Worm (Caenorhabditis elegans) whole organism, late embryonic: ENCODE results near the gene ZK930.7.

ENCODE experiments used
- C08G9.2 ChIP-seq: sonication (generic microtip); optimal IDR thresholded peaks from 2 replicates; lab custom pipeline; 2016; ENCODE audit warnings: mild to moderate bottlenecking, missing genetic modification characterization, moderate library complexity, missing compliant biosample characterization
- C38D4.7 ChIP-seq: fragments of 200-800 bp; sonication (Bioruptor generic); optimal IDR thresholded peaks from 2 replicates; lab custom pipeline; 2018; ENCODE audit warnings: mild to moderate bottlenecking, missing genetic modification characterization, moderate library complexity, missing compliant biosample characterization
- F13H6.1 ChIP-seq: sonication (generic microtip); optimal IDR thresholded peaks from 2 replicates; lab custom pipeline; 2016; ENCODE audit warnings: missing genetic modification characterization, missing compliant biosample characterization
- T23F11.4 ChIP-seq: fragments of 200-800 bp; sonication (Bioruptor generic); optimal IDR thresholded peaks from 2 replicates; lab custom pipeline; 2018; ENCODE audit warnings: mild to moderate bottlenecking, missing genetic modification characterization, missing compliant biosample characterization
- ceh-14 ChIP-seq: sonication (generic microtip); optimal IDR thresholded peaks from 2 replicates; lab custom pipeline; 2016; ENCODE audit warnings: missing genotype, missing genetic modification characterization, missing compliant biosample characterization
- ceh-19 ChIP-seq: fragments of 200-800 bp; sonication (Bioruptor generic); optimal IDR thresholded peaks from 2 replicates; lab custom pipeline; 2018; ENCODE audit warnings: mild to moderate bottlenecking, missing genetic modification characterization, missing compliant biosample characterization
- ceh-2 ChIP-seq: sonication (generic microtip); optimal IDR thresholded peaks from 2 replicates; lab custom pipeline; 2016; ENCODE audit warnings: missing genotype, missing genetic modification characterization, missing compliant biosample characterization
- ceh-31 ChIP-seq: sonication (generic microtip); optimal IDR thresholded peaks from 2 replicates; lab custom pipeline; 2016; ENCODE audit warnings: missing genetic modification characterization, missing compliant biosample characterization
- ceh-34 ChIP-seq: sonication (generic microtip); optimal IDR thresholded peaks from 2 replicates; lab custom pipeline; 2016; ENCODE audit warnings: mild to moderate bottlenecking, missing genetic modification characterization, missing compliant biosample characterization
- dmd-4 ChIP-seq: sonication (generic microtip); optimal IDR thresholded peaks from 2 replicates; lab custom pipeline; 2016; ENCODE audit warnings: borderline replicate concordance, missing genetic modification characterization, missing compliant biosample characterization
- dve-1 ChIP-seq: sonication (generic microtip); optimal IDR thresholded peaks from 2 replicates; lab custom pipeline; 2017; ENCODE audit warnings: antibody characterized with exemption, mild to moderate bottlenecking, missing genetic modification characterization, missing compliant biosample characterization
- eyg-1 ChIP-seq: sonication (generic microtip); optimal IDR thresholded peaks from 2 replicates; lab custom pipeline; 2016; ENCODE audit warnings: missing genotype, missing genetic modification characterization, missing compliant biosample characterization
- hlh-13 ChIP-seq: fragments of 200-800 bp; sonication (Bioruptor generic); optimal IDR thresholded peaks from 2 replicates; lab custom pipeline; 2018; ENCODE audit warnings: mild to moderate bottlenecking, missing genetic modification characterization, missing compliant biosample characterization
- hlh-15 ChIP-seq: sonication (generic microtip); optimal IDR thresholded peaks from 2 replicates; lab custom pipeline; 2016; ENCODE audit warnings: missing genetic modification characterization, missing compliant biosample characterization
- hlh-8 ChIP-seq: sonication (generic microtip); optimal IDR thresholded peaks from 2 replicates; lab custom pipeline; 2016; ENCODE audit warnings: missing genotype, missing genetic modification characterization, missing compliant biosample characterization
- lin-11 ChIP-seq: fragments of 200-800 bp; sonication (Bioruptor generic); optimal IDR thresholded peaks from 2 replicates; lab custom pipeline; 2018; ENCODE audit warnings: mild to moderate bottlenecking, missing genetic modification characterization, missing compliant biosample characterization
- nhr-11 ChIP-seq: fragments of 150-350 bp; optimal IDR thresholded peaks from 2 replicates; lab custom pipeline; 2014; ENCODE audit warnings: missing biosample characterization, missing genetic modification characterization
- npax-4 ChIP-seq: sonication (generic microtip); optimal IDR thresholded peaks from 2 replicates; lab custom pipeline; 2016; ENCODE audit warnings: missing genetic modification characterization, missing compliant biosample characterization
- odd-2 ChIP-seq: sonication (generic microtip); optimal IDR thresholded peaks from 2 replicates; lab custom pipeline; 2017; ENCODE audit warnings: antibody characterized with exemption, mild to moderate bottlenecking, missing genetic modification characterization, missing compliant biosample characterization
- pat-9 ChIP-seq: fragments of 200-800 bp; sonication (Bioruptor generic); optimal IDR thresholded peaks from 2 replicates; lab custom pipeline; 2018; ENCODE audit warnings: mild to moderate bottlenecking, missing genetic modification characterization, moderate library complexity, missing compliant biosample characterization
- pha-2 ChIP-seq: sonication (generic microtip); optimal IDR thresholded peaks from 2 replicates; lab custom pipeline; 2017; ENCODE audit warnings: mild to moderate bottlenecking, missing genetic modification characterization, missing compliant biosample characterization
- pros-1 ChIP-seq: fragments of 150-350 bp; optimal IDR thresholded peaks from 2 replicates; lab custom pipeline; 2014; ENCODE audit warnings: missing biosample characterization, missing genetic modification reagents, missing genetic modification characterization
- ref-2 ChIP-seq: sonication (generic microtip); optimal IDR thresholded peaks from 2 replicates; lab custom pipeline; 2016; ENCODE audit warnings: missing genetic modification characterization, missing compliant biosample characterization
- rnt-1 ChIP-seq: sonication (generic microtip); optimal IDR thresholded peaks from 2 replicates; lab custom pipeline; 2016; ENCODE audit warnings: missing genetic modification characterization, missing compliant biosample characterization
- sdc-2 ChIP-seq: sonication (generic microtip); optimal IDR thresholded peaks from 2 replicates; lab custom pipeline; 2016; ENCODE audit warnings: missing genotype, missing genetic modification characterization, missing compliant biosample characterization
- sox-2 ChIP-seq: fragments of 200-800 bp; sonication (Bioruptor generic); IDR thresholded peaks from 2 replicates; pipeline ENCODE4 v1.3.6; 2022; ENCODE audit warnings: missing genetic modification reagents, missing genetic modification characterization, missing compliant biosample characterization
- tbx-7 ChIP-seq: sonication (generic microtip); optimal IDR thresholded peaks from 2 replicates; lab custom pipeline; 2016; ENCODE audit warnings: missing genotype, missing genetic modification characterization, missing compliant biosample characterization
- ttx-3 ChIP-seq: sonication (generic microtip); optimal IDR thresholded peaks from 2 replicates; lab custom pipeline; 2016; ENCODE audit warnings: missing genetic modification reagents, missing genetic modification characterization, missing compliant biosample characterization
- unc-42 ChIP-seq: sonication (generic microtip); optimal IDR thresholded peaks from 2 replicates; lab custom pipeline; 2016; ENCODE audit warnings: missing genotype, missing genetic modification characterization, missing compliant biosample characterization
- unc-86 ChIP-seq: sonication (generic microtip); optimal IDR thresholded peaks from 2 replicates; lab custom pipeline; 2016; ENCODE audit warnings: missing genetic modification characterization, missing compliant biosample characterization
- zip-5 ChIP-seq: sonication (generic microtip); optimal IDR thresholded peaks from 2 replicates; lab custom pipeline; 2016; ENCODE audit warnings: missing genetic modification characterization, missing compliant biosample characterization

ZK930.7 gene

ce11 chrII:11928752-11929151 lies 14.3 kb downstream of the ZK930.7 start:
- TF ChIP-seq eyg-1 (tag; lab: Kevin White, UChicago) (no peak), ceh-14 (tag; lab: Kevin White, UChicago) (no peak), pat-9 (tag; lab: Kevin White, UChicago) (no peak), pha-2 (tag; lab: Kevin White, UChicago) (no peak), hlh-13 (GFP tag; lab: Kevin White, UChicago) (no peak), nhr-11 (tag; lab: Kevin White, UChicago) (no peak), ref-2 (tag; lab: Kevin White, UChicago) (no peak), hlh-8 (no peak), unc-86 (tag; lab: Kevin White, UChicago) (no peak), odd-2 (tag; lab: Kevin White, UChicago) (no peak), rnt-1 (tag; lab: Kevin White, UChicago) (no peak), ttx-3 (tag; lab: Kevin White, UChicago) (no peak), ceh-31 (tag; lab: Kevin White, UChicago) (no peak)

- TF ChIP-seq sdc-2 (tag; lab: Kevin White, UChicago) (no peak), dve-1 (tag; lab: Kevin White, UChicago) (peak; percentile 56), ceh-34 (tag; lab: Kevin White, UChicago) (no peak)
Measured at ce11 chrII:11930132-11930531, 15.7 kb downstream of the ZK930.7 start.

- no peak for TF ChIP-seq hlh-13 (GFP tag; lab: Kevin White, UChicago)
- TF ChIP-seq C08G9.2: no peak
- TF ChIP-seq unc-42 (tag; lab: Kevin White, UChicago): no peak
- TF ChIP-seq zip-5: no peak
- no peak for TF ChIP-seq tbx-7 (tag; lab: Kevin White, UChicago)
- TF ChIP-seq npax-4 (tag; lab: Kevin White, UChicago): no peak
- no peak for TF ChIP-seq T23F11.4 (GFP tag; lab: Kevin White, UChicago)
- TF ChIP-seq ceh-31 (tag; lab: Kevin White, UChicago): no peak
- TF ChIP-seq C38D4.7 (GFP tag; lab: Kevin White, UChicago): no peak
- TF ChIP-seq ceh-14 (tag; lab: Kevin White, UChicago): no peak
- no peak for TF ChIP-seq hlh-15 (tag; lab: Kevin White, UChicago)
Measured at ce11 chrII:11935266-11935665, 20.9 kb downstream of the ZK930.7 start, which contains the start of gene lin-29. TSS of gene lin-29 (minus strand) at chrII:11935343.

ce11 chrII:11936393-11936792 lies 22.0 kb downstream of the ZK930.7 start:
- TF ChIP-seq odd-2 (tag; lab: Kevin White, UChicago) (no peak), pros-1 (tag; lab: Kevin White, UChicago) (no peak), nhr-11 (tag; lab: Kevin White, UChicago) (no peak)

- TF ChIP-seq sox-2 (GFP tag; lab: Robert Waterston, UW) (no peak), lin-11 (tag; lab: Kevin White, UChicago) (no peak), F13H6.1 (no peak)
Measured at ce11 chrII:11948459-11948858, 34.1 kb downstream of the ZK930.7 start, which contains the start of gene W03C9.8. TSS of gene W03C9.8 (plus strand) at chrII:11948759.

ce11 chrII:11952963-11953362 lies 38.6 kb downstream of the ZK930.7 start:
- TF ChIP-seq tbx-7 (tag; lab: Kevin White, UChicago): no peak
- no peak for TF ChIP-seq ceh-2 (tag; lab: Kevin White, UChicago)
- no peak for TF ChIP-seq zip-5
- TF ChIP-seq C08G9.2: no peak
- no peak for TF ChIP-seq dmd-4 (tag; lab: Kevin White, UChicago)
- no peak for TF ChIP-seq ceh-19 (GFP tag; lab: Kevin White, UChicago)
- TF ChIP-seq, all 69 proteins: peak for 0
